Worm (Caenorhabditis elegans): Measurements from ENCODE around the gene npr-5.

Gene npr-5

DNA sequence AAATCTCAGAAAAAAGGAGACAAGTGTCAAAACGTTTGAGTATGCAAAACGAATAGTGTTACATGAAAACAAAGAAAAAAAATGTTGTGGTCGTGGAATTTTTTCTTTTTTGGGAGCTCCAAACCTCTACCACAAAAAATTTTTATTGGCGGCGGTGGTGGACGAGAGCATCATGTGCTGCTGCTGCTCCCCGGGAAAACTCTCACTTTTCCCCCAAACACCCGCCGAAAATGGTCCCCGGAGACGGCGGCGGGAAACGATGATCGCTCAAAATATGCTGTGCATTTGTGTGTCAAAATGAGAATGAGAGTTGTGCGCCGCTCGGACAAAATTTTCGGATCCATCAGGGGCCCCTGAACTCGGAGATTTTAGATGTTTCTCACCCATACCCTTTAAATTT is 14.3 kb upstream of the npr-5 start:
- no peak for TF ChIP-seq lin-11 (tag; optimal IDR thresholded peaks at IDR 0.05)
- TF ChIP-seq elt-3 (tag; optimal IDR thresholded peaks at IDR 0.05) = no peak
- TF ChIP-seq C34F6.9 (tag; optimal IDR thresholded peaks at IDR 0.05) = no peak
- no peak for TF ChIP-seq alr-1 (tag; optimal IDR thresholded peaks at IDR 0.05)
- TF ChIP-seq Y55F3AM.14 (GFP tag; optimal IDR thresholded peaks at IDR 0.05) = no peak
- TF ChIP-seq aly-2 (tag; optimal IDR thresholded peaks at IDR 0.05) = no peak
- no peak for TF ChIP-seq lin-13 (GFP tag; optimal IDR thresholded peaks at IDR 0.05)
- TF ChIP-seq ztf-4 (tag; optimal IDR thresholded peaks at IDR 0.05) = no peak
- no peak for TF ChIP-seq sma-9 (GFP tag; optimal IDR thresholded peaks at IDR 0.05)
- TF ChIP-seq sma-9 (tag; optimal IDR thresholded peaks at IDR 0.05) = no peak
- TF ChIP-seq dmd-4 (tag; optimal IDR thresholded peaks at IDR 0.05) = no peak
- no peak for TF ChIP-seq peb-1 (tag; optimal IDR thresholded peaks at IDR 0.05)
- no peak for TF ChIP-seq nhr-25 (tag; optimal IDR thresholded peaks at IDR 0.05)
- TF ChIP-seq ama-1 (optimal IDR thresholded peaks at IDR 0.05) = no peak
- no peak for TF ChIP-seq ztf-11 (tag; optimal IDR thresholded peaks at IDR 0.05)
- no peak for TF ChIP-seq blmp-1 (tag; optimal IDR thresholded peaks at IDR 0.05; ENCODE audit: insufficient read depth)
- TF ChIP-seq sma-3 (GFP tag; optimal IDR thresholded peaks at IDR 0.05) = no peak
- TF ChIP-seq nhr-23 (tag; optimal IDR thresholded peaks at IDR 0.05) = no peak
- TF ChIP-seq lin-39 (tag; optimal IDR thresholded peaks at IDR 0.05) = no peak
- TF ChIP-seq ceh-82 (tag; optimal IDR thresholded peaks at IDR 0.05) = no peak
- TF ChIP-seq gmeb-1 (tag; optimal IDR thresholded peaks at IDR 0.05) = no peak

- TF ChIP-seq snpc-4 (tag; optimal IDR thresholded peaks at IDR 0.05) (no peak), C34F6.9 (tag; optimal IDR thresholded peaks at IDR 0.05) (no peak), nhr-25 (tag; optimal IDR thresholded peaks at IDR 0.05) (no peak), mab-5 (tag; optimal IDR thresholded peaks at IDR 0.05) (no peak), R02D3.7 (tag; optimal IDR thresholded peaks at IDR 0.05) (no peak), unc-39 (tag; optimal IDR thresholded peaks at IDR 0.05) (no peak), nhr-23 (tag; optimal IDR thresholded peaks at IDR 0.05) (no peak), ZK546.5 (tag; optimal IDR thresholded peaks at IDR 0.05) (no peak), fos-1 (tag; optimal IDR thresholded peaks at IDR 0.05) (no peak), F13H6.1 (tag; optimal IDR thresholded peaks at IDR 0.05) (no peak), elt-3 (tag; optimal IDR thresholded peaks at IDR 0.05) (no peak), mbf-1 (tag; optimal IDR thresholded peaks at IDR 0.05) (no peak), crh-2 (tag; optimal IDR thresholded peaks at IDR 0.05) (no peak), sma-3 (GFP tag; optimal IDR thresholded peaks at IDR 0.05) (no peak), lin-39 (tag; optimal IDR thresholded peaks at IDR 0.05) (no peak)
Measured at ce11 chrV:285298-285697, 3.8 kb upstream of the npr-5 start.

DNA sequence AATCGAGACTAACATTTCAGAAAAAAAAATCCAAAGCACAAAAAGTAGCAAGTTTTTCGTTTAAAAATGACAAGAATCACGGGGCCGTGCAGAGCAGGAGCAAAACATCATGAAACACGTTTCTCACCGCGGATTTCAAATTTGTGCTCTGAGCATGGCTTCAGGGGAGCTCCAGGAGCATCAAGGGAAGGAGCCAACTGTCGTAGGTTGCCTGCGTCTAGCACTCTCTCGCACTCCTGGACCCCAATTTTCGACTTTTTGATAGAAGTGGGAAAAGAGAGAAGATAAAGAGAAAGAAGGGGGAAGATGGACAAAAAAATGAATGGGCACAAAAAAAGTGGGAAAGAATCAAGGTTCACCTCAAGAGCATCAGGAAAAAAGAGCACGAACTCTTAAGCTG is 3.3 kb upstream of the npr-5 start:
- TF ChIP-seq aly-2 (tag; optimal IDR thresholded peaks at IDR 0.05) (no peak), elt-1 (tag; optimal IDR thresholded peaks at IDR 0.05) (no peak), lin-13 (GFP tag; optimal IDR thresholded peaks at IDR 0.05) (no peak), peb-1 (tag; optimal IDR thresholded peaks at IDR 0.05) (no peak), snpc-4 (tag; optimal IDR thresholded peaks at IDR 0.05) (no peak), ama-1 (optimal IDR thresholded peaks at IDR 0.05) (no peak), ztf-11 (tag; optimal IDR thresholded peaks at IDR 0.05) (no peak), crh-2 (tag; optimal IDR thresholded peaks at IDR 0.05) (no peak), lsy-2 (tag; optimal IDR thresholded peaks at IDR 0.05) (peak in 1 of 2 experiments; percentile 21), fos-1 (tag; optimal IDR thresholded peaks at IDR 0.05) (no peak), sma-9 (GFP tag; optimal IDR thresholded peaks at IDR 0.05) (peak; percentile 24), sma-9 (tag; optimal IDR thresholded peaks at IDR 0.05) (no peak), nhr-129 (tag; optimal IDR thresholded peaks at IDR 0.05) (peak; percentile 38), ztf-1 (GFP tag; conservative IDR thresholded peaks at IDR 0.05) (no peak), elt-3 (tag; optimal IDR thresholded peaks at IDR 0.05) (no peak), sem-4 (tag; optimal IDR thresholded peaks at IDR 0.05) (no peak), F13H6.1 (tag; optimal IDR thresholded peaks at IDR 0.05) (peak; percentile 58)

ce11 chrV:283953-284352 is 2.4 kb upstream of the npr-5 start:
- TF ChIP-seq nhr-129 (tag; optimal IDR thresholded peaks at IDR 0.05) (no peak), sma-9 (GFP tag; optimal IDR thresholded peaks at IDR 0.05) (no peak), sma-9 (tag; optimal IDR thresholded peaks at IDR 0.05) (no peak), nhr-23 (tag; optimal IDR thresholded peaks at IDR 0.05) (no peak), aly-2 (tag; optimal IDR thresholded peaks at IDR 0.05) (no peak), lin-13 (GFP tag; optimal IDR thresholded peaks at IDR 0.05) (no peak)

DNA sequence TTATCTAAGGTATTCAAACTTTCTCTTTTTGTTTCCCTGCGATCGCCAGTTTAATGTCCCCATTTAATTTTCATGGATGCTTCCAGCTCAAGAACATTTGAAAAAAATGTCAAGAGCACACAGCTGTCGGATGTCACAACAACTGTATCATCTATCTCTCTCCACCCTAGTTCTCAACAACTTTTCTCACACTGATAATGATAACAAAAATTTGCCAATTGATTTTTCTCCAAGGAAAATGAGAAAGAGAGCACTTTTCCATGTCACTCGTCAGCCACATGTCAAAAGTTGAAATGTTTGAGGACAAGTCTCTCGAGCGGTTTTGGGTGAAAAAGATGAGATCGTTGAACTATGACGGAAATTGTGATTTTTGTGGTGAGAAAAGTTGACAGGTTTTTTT is 405 bp downstream of the npr-5 start:
- TF ChIP-seq mbf-1 (tag; optimal IDR thresholded peaks at IDR 0.05) (no peak), C34F6.9 (tag; optimal IDR thresholded peaks at IDR 0.05) (peak; percentile 44), sma-9 (GFP tag; optimal IDR thresholded peaks at IDR 0.05) (peak; percentile 37), sma-9 (tag; optimal IDR thresholded peaks at IDR 0.05) (no peak), nhr-129 (tag; optimal IDR thresholded peaks at IDR 0.05) (peak; percentile 53), sma-3 (GFP tag; optimal IDR thresholded peaks at IDR 0.05) (no peak), F13H6.1 (tag; optimal IDR thresholded peaks at IDR 0.05) (peak; percentile 67), nhr-6 (tag; optimal IDR thresholded peaks at IDR 0.05) (no peak), lin-11 (tag; optimal IDR thresholded peaks at IDR 0.05) (no peak), blmp-1 (tag; optimal IDR thresholded peaks at IDR 0.05; ENCODE audit: insufficient read depth) (no peak), lsy-2 (tag; optimal IDR thresholded peaks at IDR 0.05) (peak in 1 of 2 experiments; percentile 27), unc-62 (GFP tag; optimal IDR thresholded peaks at IDR 0.05) (no peak), R02D3.7 (tag; optimal IDR thresholded peaks at IDR 0.05) (no peak), unc-55 (GFP tag; optimal IDR thresholded peaks at IDR 0.05) (no peak), ceh-16 (tag; optimal IDR thresholded peaks at IDR 0.05) (no peak)
